Fruit fly (Drosophila melanogaster): ENCODE data around the gene ND-B14.5A.

DNA sequence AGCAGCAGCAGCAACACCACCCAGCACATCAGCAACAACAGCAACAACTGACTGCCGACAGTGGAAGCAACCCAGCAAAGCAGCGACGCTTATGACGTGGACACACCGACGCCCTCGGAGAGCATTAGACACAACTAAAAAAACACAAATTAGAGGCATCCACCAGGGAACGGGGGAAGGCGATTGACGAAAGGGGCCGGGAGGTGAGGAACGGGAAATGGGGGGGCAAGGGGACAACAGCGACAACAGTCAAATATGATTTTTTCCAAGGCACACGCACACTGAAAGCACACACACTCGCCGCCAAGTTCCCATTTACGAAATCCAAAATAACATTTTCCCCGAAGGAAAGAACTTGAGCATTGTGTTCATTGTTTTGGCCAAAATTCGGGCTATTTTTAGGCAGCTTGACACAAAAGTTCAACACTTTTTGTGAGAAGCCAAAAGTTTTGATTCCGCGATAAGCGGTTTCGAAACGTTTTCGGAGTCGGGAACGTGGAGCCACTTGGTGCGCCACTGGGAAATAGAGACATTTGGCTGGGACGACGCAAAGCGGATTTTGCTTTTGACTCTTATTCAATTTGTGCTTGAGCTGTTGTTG lies 36.4 kb downstream of the ND-B14.5A start:
- TF ChIP-seq CG8159 (tag; optimal IDR thresholded peaks at IDR 0.05): no peak
- no peak for TF ChIP-seq rn (GFP tag; IDR thresholded peaks at IDR 0.05)
- no peak for TF ChIP-seq CG34367 (tag; optimal IDR thresholded peaks at IDR 0.05)
- TF ChIP-seq fd96Ca (GFP tag; IDR thresholded peaks at IDR 0.05): peak; percentile 65; the same call in 2 of the 3 replicates
- no peak for TF ChIP-seq CG13204 (GFP tag; optimal IDR thresholded peaks at IDR 0.05)
- no peak for TF ChIP-seq CG9948 (tag; optimal IDR thresholded peaks at IDR 0.05)
- peak; percentile 34; the same call in 1 of the 2 replicates for TF ChIP-seq CG32121 (GFP tag; IDR thresholded peaks at IDR 0.05)
- no peak for TF ChIP-seq Pif1A (GFP tag; optimal IDR thresholded peaks at IDR 0.05)
- TF ChIP-seq gl (tag; optimal IDR thresholded peaks at IDR 0.05): no peak
- TF ChIP-seq Pif1B (GFP tag; optimal IDR thresholded peaks at IDR 0.05): no peak
- no peak for TF ChIP-seq CG15710 (tag; optimal IDR thresholded peaks at IDR 0.05)
- no peak for TF ChIP-seq Ets98B (GFP tag; IDR thresholded peaks at IDR 0.05)
- TF ChIP-seq CG14655 (GFP tag; optimal IDR thresholded peaks at IDR 0.05): no peak
- no peak for TF ChIP-seq CG12605 (GFP tag; IDR thresholded peaks at IDR 0.05)

Measured in whole organism, pupa.